Worm (Caenorhabditis elegans) whole organism, early embryonic: ENCODE results near the gene mesp-1.

Experiments used
- ama-1 ChIP-seq: fragments of 150-350 bp; optimal IDR thresholded peaks from 2 replicates; lab custom pipeline; 2014
- scrt-1 ChIP-seq: fragments of 200-800 bp; sonication (Bioruptor generic); IDR thresholded peaks from 2 replicates; pipeline ENCODE4 v1.3.6; 2022; ENCODE audit warnings: missing genetic modification characterization, missing compliant biosample characterization

ce11 chrIV:8519949-8520348, 20.8 kb downstream of the mesp-1 start:
- no peak for TF ChIP-seq ama-1 (lab: Kevin White, UChicago)
- no peak for TF ChIP-seq scrt-1 (GFP tag; lab: Robert Waterston, UW)
